Worm (Caenorhabditis elegans) whole organism, late embryonic: ENCODE data around the gene Y39B6A.30.

Experiments
- fkh-10 ChIP-seq: fragments of 150-350 bp; optimal IDR thresholded peaks from 2 replicates; lab custom pipeline; 2014; ENCODE audit warnings: missing biosample characterization, missing genetic modification reagents, missing genetic modification characterization
- mec-3 ChIP-seq: sonication (generic microtip); optimal IDR thresholded peaks from 2 replicates; lab custom pipeline; 2016; ENCODE audit warnings: borderline replicate concordance, missing genetic modification characterization, missing compliant biosample characterization
- odd-2 ChIP-seq: sonication (generic microtip); optimal IDR thresholded peaks from 2 replicates; lab custom pipeline; 2017; ENCODE audit warnings: antibody characterized with exemption, mild to moderate bottlenecking, missing genetic modification characterization, missing compliant biosample characterization

- TF ChIP-seq odd-2 (tag; lab: Kevin White, UChicago) = no peak
- TF ChIP-seq mec-3 (tag; lab: Kevin White, UChicago) = no peak
- TF ChIP-seq fkh-10 (GFP tag; lab: Kevin White, UChicago) = no peak
These were observed 38.9 kb downstream of the Y39B6A.30 start for ce11 chrV:19053281-19053680.
